Worm (Caenorhabditis elegans) whole organism, L4 larva: ENCODE results near the gene smf-3.
A peak's percentile ranks its signal among the peaks of the same experiment; 100 is the strongest.

Source experiments
- aly-2 ChIP-seq: sonication (generic microtip); optimal IDR thresholded peaks from 2 replicates; lab custom pipeline; 2018; ENCODE audit warnings: missing biosample characterization, missing genetic modification characterization
- nhr-77 ChIP-seq: fragments of 150-350 bp; optimal IDR thresholded peaks from 2 replicates; lab custom pipeline; 2014; ENCODE audit warnings: missing biosample characterization, missing genetic modification characterization

ce11 chrIV:2603556-2604021 is 15.1 kb upstream of the smf-3 start:
- TF ChIP-seq nhr-77, result peak; percentile 31
- no peak for TF ChIP-seq aly-2
